Worm (Caenorhabditis elegans) whole organism, L2 larva: ENCODE results near the gene mlt-8.

Experiments used
- F13H6.1 ChIP-seq: sonication (generic microtip); optimal IDR thresholded peaks from 2 replicates; lab custom pipeline; 2016; ENCODE audit warnings: missing genetic modification characterization, missing compliant biosample characterization
- ceh-82 ChIP-seq: fragments of 150-350 bp; optimal IDR thresholded peaks from 2 replicates; lab custom pipeline; 2014; ENCODE audit warnings: missing biosample characterization, missing genetic modification characterization
- crh-2 ChIP-seq: sonication (generic microtip); optimal IDR thresholded peaks from 2 replicates; lab custom pipeline; 2017; ENCODE audit warnings: missing biosample characterization, missing genetic modification characterization
- egl-27 ChIP-seq: sonication (generic microtip); optimal IDR thresholded peaks from 3 replicates; lab custom pipeline; 2017; ENCODE audit warnings: missing biosample characterization, missing genetic modification reagents, missing genetic modification characterization
- fos-1 ChIP-seq: fragments of 150-350 bp; optimal IDR thresholded peaks from 2 replicates; lab custom pipeline; 2014; ENCODE audit warnings: missing biosample characterization, missing genetic modification characterization
- lsy-2 ChIP-seq, 2 experiments: fragments of 150-350 bp in 1 of 2; sonication (generic microtip) in 1 of 2; optimal IDR thresholded peaks; 2 replicates each; lab custom pipeline; 2014 to 2017; ENCODE audit warnings: missing biosample characterization in 2 of 2, missing genetic modification characterization in 2 of 2
- skn-1 ChIP-seq: sonication (generic microtip); optimal IDR thresholded peaks from 2 replicates; lab custom pipeline; 2017; ENCODE audit warnings: missing biosample characterization, missing genetic modification characterization
- snpc-4 ChIP-seq: fragments of 150-350 bp; optimal IDR thresholded peaks from 2 replicates; lab custom pipeline; 2014; ENCODE audit warnings: missing biosample characterization, missing genetic modification characterization

ce11 chrII:546405-546804 is 25.5 kb downstream of the mlt-8 start, which contains the start of gene mlt-10:
- TF ChIP-seq ceh-82 (tag; lab: Kevin White, UChicago) (no peak), egl-27 (tag; lab: Kevin White, UChicago) (no peak), snpc-4 (tag; lab: Kevin White, UChicago) (no peak), lsy-2 (tag; optimal IDR thresholded peaks at IDR 0.05; lab: Kevin White, UChicago) (no peak), fos-1 (tag; lab: Kevin White, UChicago) (no peak), crh-2 (no peak), skn-1 (tag; lab: Kevin White, UChicago) (no peak), F13H6.1 (no peak)
